Worm (Caenorhabditis elegans) whole organism, mixed stage, embryonic: ENCODE measurements around the gene Y17D7C.1.

Experiments used
- bed-3 ChIP-seq: fragments of 200-800 bp; sonication (Bioruptor generic); optimal IDR thresholded peaks from 3 replicates; lab custom pipeline; 2018; ENCODE audit warnings: mild to moderate bottlenecking, missing genetic modification characterization, moderate library complexity, missing compliant biosample characterization
- elt-3 ChIP-seq: fragments of 150-350 bp; optimal IDR thresholded peaks from 2 replicates; lab custom pipeline; 2014; ENCODE audit warnings: missing biosample characterization, missing genetic modification characterization
- lin-13 ChIP-seq: fragments of 150-350 bp; optimal IDR thresholded peaks from 2 replicates; lab custom pipeline; 2014; ENCODE audit warnings: missing biosample characterization, missing genetic modification characterization
- mab-5 ChIP-seq: fragments of 150-350 bp; optimal IDR thresholded peaks from 2 replicates; lab custom pipeline; 2014; ENCODE audit warnings: missing biosample characterization, missing genetic modification characterization
- mep-1 ChIP-seq: fragments of 150-350 bp; optimal IDR thresholded peaks from 2 replicates; lab custom pipeline; 2017; ENCODE audit warnings: missing biosample characterization, missing genetic modification reagents, missing genetic modification characterization, inconsistent platforms
- mls-2 ChIP-seq: sonication (generic microtip); optimal IDR thresholded peaks from 2 replicates; lab custom pipeline; 2016; ENCODE audit warnings: mild to moderate bottlenecking, missing genetic modification characterization, moderate library complexity, missing compliant biosample characterization
- nhr-237 ChIP-seq: fragments of 150-350 bp; optimal IDR thresholded peaks from 2 replicates; lab custom pipeline; 2014; ENCODE audit warnings: missing biosample characterization, missing genetic modification characterization
- snpc-4 ChIP-seq: fragments of 150-350 bp; optimal IDR thresholded peaks from 2 replicates; lab custom pipeline; 2014; ENCODE audit warnings: missing biosample characterization, missing genetic modification characterization
- sptf-1 ChIP-seq: sonication (generic microtip); optimal IDR thresholded peaks from 2 replicates; lab custom pipeline; 2017; ENCODE audit warnings: mild to moderate bottlenecking, missing genetic modification characterization, moderate library complexity, missing compliant biosample characterization
- unc-39 ChIP-seq: fragments of 150-350 bp; optimal IDR thresholded peaks from 2 replicates; lab custom pipeline; 2014; ENCODE audit warnings: missing biosample characterization, missing genetic modification characterization
- unc-62 ChIP-seq: fragments of 150-350 bp; optimal IDR thresholded peaks from 2 replicates; lab custom pipeline; 2014; ENCODE audit warnings: missing biosample characterization, missing genetic modification reagents, missing genetic modification characterization
- ztf-11 ChIP-seq: fragments of 150-350 bp; optimal IDR thresholded peaks from 2 replicates; lab custom pipeline; 2014; ENCODE audit warnings: missing biosample characterization, missing genetic modification characterization

DNA sequence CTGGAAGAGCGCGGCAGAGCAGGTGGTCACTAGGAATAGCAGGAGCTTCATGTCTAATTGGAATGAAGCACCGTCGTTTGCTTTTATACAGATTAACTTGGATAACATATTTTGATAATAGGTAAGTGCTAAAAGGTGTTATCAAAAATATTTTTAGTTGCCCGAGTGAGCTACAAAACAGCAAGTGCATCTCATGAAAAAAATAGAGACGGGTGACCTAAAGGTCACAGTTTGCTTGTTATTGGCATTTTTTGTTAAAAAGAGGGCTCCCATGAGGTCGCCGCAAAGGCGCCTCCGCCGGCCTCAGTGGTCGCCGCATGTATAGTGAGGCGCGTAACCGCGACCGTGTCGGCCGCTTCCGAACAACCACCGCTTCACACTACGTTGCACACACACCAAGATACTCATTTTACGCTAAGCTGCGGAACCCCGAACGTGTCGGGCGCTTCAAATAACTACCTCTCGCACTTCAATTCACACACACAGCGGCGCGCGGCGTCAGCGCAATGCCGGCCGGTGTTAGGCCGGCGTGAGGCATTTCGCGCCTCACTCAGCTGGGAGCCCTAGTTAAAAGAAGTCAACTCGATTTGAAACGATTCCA lies 23.1 kb downstream of the Y17D7C.1 start, which contains the start of gene asp-19:
- TF ChIP-seq nhr-237: no peak
- TF ChIP-seq elt-3: no peak
- TF ChIP-seq sptf-1 (tag; lab: Kevin White, UChicago): no peak
- no peak for TF ChIP-seq mls-2 (tag; lab: Kevin White, UChicago)
- no peak for TF ChIP-seq snpc-4 (tag; lab: Kevin White, UChicago)
- TF ChIP-seq mab-5 (tag; lab: Kevin White, UChicago): no peak
- no peak for TF ChIP-seq bed-3 (GFP tag; lab: Kevin White, UChicago)
- no peak for TF ChIP-seq unc-39
- TF ChIP-seq unc-62 (GFP tag; lab: Kevin White, UChicago): no peak
- TF ChIP-seq mep-1: no peak
- TF ChIP-seq ztf-11 (tag; lab: Kevin White, UChicago): no peak
- no peak for TF ChIP-seq lin-13 (tag; lab: Kevin White, UChicago)
